Worm (Caenorhabditis elegans) whole organism, young adult: ENCODE results near the gene gcy-29.

Experiments used
- B0035.1 ChIP-seq: sonication (generic microtip); optimal IDR thresholded peaks from 2 replicates; lab custom pipeline; 2016; ENCODE audit warnings: missing genetic modification characterization, mild to moderate bottlenecking, missing compliant biosample characterization, missing genotype, missing genetic modification reagents
- C06A6.2 ChIP-seq: fragments of 200-800 bp; sonication (Bioruptor generic); conservative IDR thresholded peaks from 2 replicates; pipeline ENCODE4 v1.3.6; 2022; ENCODE audit warnings: missing genetic modification characterization, missing compliant biosample characterization
- D2030.7 ChIP-seq: fragments of 200-800 bp; sonication (Bioruptor generic); IDR thresholded peaks from 2 replicates; pipeline ENCODE4 v1.3.6; 2022; ENCODE audit warnings: missing genetic modification reagents, missing genetic modification characterization, missing compliant biosample characterization
- F23B12.7 ChIP-seq: sonication (generic microtip); optimal IDR thresholded peaks from 2 replicates; lab custom pipeline; 2017; ENCODE audit warnings: missing genetic modification characterization, mild to moderate bottlenecking, missing compliant biosample characterization, antibody characterized with exemption, moderate library complexity; ENCODE audit not compliant: insufficient read depth
- T26A5.8 ChIP-seq: sonication (generic microtip); optimal IDR thresholded peaks from 2 replicates; lab custom pipeline; 2016; ENCODE audit warnings: missing genetic modification characterization, missing compliant biosample characterization
- Y53F4B.3 ChIP-seq: fragments of 200-800 bp; sonication (Bioruptor generic); IDR thresholded peaks from 2 replicates; pipeline ENCODE4 v1.3.6; 2022; ENCODE audit warnings: missing genetic modification reagents, missing genetic modification characterization, missing compliant biosample characterization
- Y53G8AR.9 ChIP-seq: fragments of 200-800 bp; sonication (Bioruptor generic); conservative IDR thresholded peaks from 2 replicates; pipeline ENCODE4 v1.3.6; 2022; ENCODE audit warnings: missing genetic modification reagents, missing genetic modification characterization, missing compliant biosample characterization
- Y56A3A.18 ChIP-seq: fragments of 200-800 bp; sonication (Bioruptor generic); IDR thresholded peaks from 2 replicates; pipeline ENCODE4 v1.3.6; 2022; ENCODE audit warnings: missing genetic modification reagents, missing genetic modification characterization, missing compliant biosample characterization
- Y67H2A.10 ChIP-seq: fragments of 200-800 bp; sonication (Bioruptor generic); conservative IDR thresholded peaks from 2 replicates; pipeline ENCODE4 v1.3.6; 2022; ENCODE audit warnings: missing genetic modification reagents, missing genetic modification characterization, missing compliant biosample characterization
- aptf-2 ChIP-seq: fragments of 200-800 bp; sonication (Bioruptor generic); conservative IDR thresholded peaks from 2 replicates; pipeline ENCODE4 v1.3.6; 2022; ENCODE audit warnings: missing genetic modification reagents, missing genetic modification characterization, missing compliant biosample characterization
- atf-7 ChIP-seq: sonication (generic microtip); optimal IDR thresholded peaks from 2 replicates; lab custom pipeline; 2017; ENCODE audit warnings: mild to moderate bottlenecking, missing genetic modification characterization, missing compliant biosample characterization
- athp-1 ChIP-seq: sonication (generic microtip); optimal IDR thresholded peaks from 2 replicates; lab custom pipeline; 2017; ENCODE audit warnings: mild to moderate bottlenecking, missing genetic modification characterization, missing compliant biosample characterization
- attf-3 ChIP-seq: fragments of 200-800 bp; sonication (Bioruptor generic); conservative IDR thresholded peaks from 2 replicates; pipeline ENCODE4 v1.3.6; 2022; ENCODE audit warnings: missing genetic modification reagents, missing genetic modification characterization, missing compliant biosample characterization
- attf-6 ChIP-seq: fragments of 200-800 bp; sonication (Bioruptor generic); IDR thresholded peaks from 2 replicates; pipeline ENCODE4 v1.3.6; 2022; ENCODE audit warnings: missing genetic modification reagents, missing genetic modification characterization, missing compliant biosample characterization
- bed-2 ChIP-seq: fragments of 200-800 bp; sonication (Bioruptor generic); IDR thresholded peaks from 2 replicates; pipeline ENCODE4 v1.3.6; 2022; ENCODE audit warnings: missing genetic modification reagents, missing genetic modification characterization, missing compliant biosample characterization
- cebp-2 ChIP-seq: fragments of 200-800 bp; sonication (Bioruptor generic); IDR thresholded peaks from 2 replicates; pipeline ENCODE4 v1.3.6; 2022; ENCODE audit warnings: missing genetic modification characterization, missing compliant biosample characterization
- ceh-27 ChIP-seq: fragments of 200-800 bp; sonication (Bioruptor generic); optimal IDR thresholded peaks from 2 replicates; lab custom pipeline; 2018; ENCODE audit warnings: mild to moderate bottlenecking, missing genetic modification characterization, moderate library complexity, missing compliant biosample characterization
- ceh-79 ChIP-seq: sonication (generic microtip); optimal IDR thresholded peaks from 2 replicates; lab custom pipeline; 2017; ENCODE audit warnings: mild to moderate bottlenecking, missing genetic modification characterization, missing compliant biosample characterization
- dox-1 ChIP-seq: fragments of 200-800 bp; sonication (Bioruptor generic); IDR thresholded peaks from 2 replicates; pipeline ENCODE4 v1.3.6; 2022; ENCODE audit warnings: missing genetic modification reagents, missing genetic modification characterization, missing compliant biosample characterization
- dpl-1 ChIP-seq: fragments of 150-350 bp; optimal IDR thresholded peaks from 2 replicates; lab custom pipeline; 2014; ENCODE audit warnings: missing biosample characterization, missing genetic modification reagents, missing genetic modification characterization
- egl-44 ChIP-seq: fragments of 200-800 bp; sonication (Bioruptor generic); IDR thresholded peaks from 2 replicates; pipeline ENCODE4 v1.3.6; 2022; ENCODE audit warnings: missing genetic modification reagents, missing genetic modification characterization, missing compliant biosample characterization
- egrh-3 ChIP-seq: fragments of 200-800 bp; sonication (Bioruptor generic); IDR thresholded peaks from 2 replicates; pipeline ENCODE4 v1.3.6; 2022; ENCODE audit warnings: missing genetic modification reagents, missing genetic modification characterization, missing compliant biosample characterization
- ets-4 ChIP-seq: fragments of 200-800 bp; sonication (Bioruptor generic); optimal IDR thresholded peaks from 2 replicates; lab custom pipeline; 2018; ENCODE audit warnings: mild to moderate bottlenecking, missing genetic modification characterization, missing compliant biosample characterization
- gei-17 ChIP-seq: fragments of 200-800 bp; sonication (Bioruptor generic); optimal IDR thresholded peaks from 2 replicates; lab custom pipeline; 2018; ENCODE audit warnings: mild to moderate bottlenecking, missing genetic modification characterization, missing compliant biosample characterization
- hmg-1.2 ChIP-seq: fragments of 200-800 bp; sonication (Bioruptor generic); IDR thresholded peaks from 2 replicates; pipeline ENCODE4 v1.3.6; 2022; ENCODE audit warnings: missing genetic modification reagents, missing genetic modification characterization, missing compliant biosample characterization
- hrde-1 ChIP-seq: sonication (generic microtip); optimal IDR thresholded peaks from 2 replicates; lab custom pipeline; 2016; ENCODE audit warnings: missing genetic modification characterization, mild to moderate bottlenecking, missing compliant biosample characterization, moderate library complexity, missing genotype, missing genetic modification reagents, borderline replicate concordance
- lag-1 ChIP-seq: fragments of 200-800 bp; sonication (Bioruptor generic); IDR thresholded peaks from 2 replicates; pipeline ENCODE4 v1.3.6; 2022; ENCODE audit warnings: missing genetic modification reagents, missing genetic modification characterization, missing compliant biosample characterization
- let-607 ChIP-seq, 2 experiments: fragments of 200-800 bp in 1 of 2; sonication (Bioruptor generic) in 1 of 2; sonication (generic microtip) in 1 of 2; optimal IDR thresholded peaks; 2 replicates each; lab custom pipeline; 2016 to 2018; ENCODE audit warnings: mild to moderate bottlenecking in 2 of 2, missing compliant biosample characterization in 2 of 2, missing genetic modification characterization in 2 of 2, moderate library complexity in 2 of 2, missing genotype in 1 of 2
- lin-35 ChIP-seq, 3 experiments: fragments of 150-350 bp in 2 of 3; sonication (generic microtip) in 1 of 3; optimal IDR thresholded peaks; 2 replicates each; lab custom pipeline; 2014 to 2018; ENCODE audit warnings: missing biosample characterization in 3 of 3, missing genetic modification characterization in 3 of 3, missing genetic modification reagents in 3 of 3
- lin-40 ChIP-seq: sonication (generic microtip); optimal IDR thresholded peaks from 2 replicates; lab custom pipeline; 2016; ENCODE audit warnings: missing genetic modification characterization, mild to moderate bottlenecking, missing compliant biosample characterization, missing genotype, missing genetic modification reagents
- lir-1 ChIP-seq: fragments of 200-800 bp; sonication (Bioruptor generic); conservative IDR thresholded peaks from 2 replicates; pipeline ENCODE4 v1.3.6; 2022; ENCODE audit warnings: missing genetic modification reagents, missing genetic modification characterization, missing compliant biosample characterization
- lsl-1 ChIP-seq: fragments of 200-800 bp; sonication (Bioruptor generic); optimal IDR thresholded peaks from 2 replicates; lab custom pipeline; 2018; ENCODE audit warnings: mild to moderate bottlenecking, missing genetic modification characterization, moderate library complexity, missing compliant biosample characterization
- madf-10 ChIP-seq: sonication (generic microtip); optimal IDR thresholded peaks from 2 replicates; lab custom pipeline; 2016; ENCODE audit warnings: mild to moderate bottlenecking, missing genetic modification characterization, missing compliant biosample characterization
- madf-8 ChIP-seq: fragments of 200-800 bp; sonication (Bioruptor generic); conservative IDR thresholded peaks from 2 replicates; pipeline ENCODE4 v1.3.6; 2022; ENCODE audit warnings: missing genetic modification reagents, missing genetic modification characterization, missing compliant biosample characterization
- nfyb-1 ChIP-seq: fragments of 200-800 bp; sonication (Bioruptor generic); IDR thresholded peaks from 2 replicates; pipeline ENCODE4 v1.3.6; 2022; ENCODE audit warnings: missing genetic modification reagents, missing genetic modification characterization, missing compliant biosample characterization
- nhr-120 ChIP-seq: fragments of 200-800 bp; sonication (Bioruptor generic); IDR thresholded peaks from 2 replicates; pipeline ENCODE4 v1.3.6; 2022; ENCODE audit warnings: missing genetic modification characterization, missing compliant biosample characterization
- nhr-27 ChIP-seq: fragments of 200-800 bp; sonication (Bioruptor generic); optimal IDR thresholded peaks from 2 replicates; lab custom pipeline; 2018; ENCODE audit warnings: mild to moderate bottlenecking, missing genetic modification characterization, moderate library complexity, missing compliant biosample characterization
- nhr-90 ChIP-seq: sonication (generic microtip); optimal IDR thresholded peaks from 2 replicates; lab custom pipeline; 2016; ENCODE audit warnings: missing genotype, mild to moderate bottlenecking, missing genetic modification characterization, missing compliant biosample characterization
- pbrm-1 ChIP-seq: fragments of 200-800 bp; sonication (Bioruptor generic); IDR thresholded peaks from 2 replicates; pipeline ENCODE4 v1.3.6; 2022; ENCODE audit warnings: missing genetic modification reagents, missing genetic modification characterization, missing compliant biosample characterization
- rec-8 ChIP-seq, 2 experiments: sonication (generic microtip); optimal IDR thresholded peaks; 2 replicates each; lab custom pipeline; 2016; ENCODE audit warnings: mild to moderate bottlenecking in 2 of 2, missing genetic modification characterization in 2 of 2, missing genetic modification reagents in 2 of 2, missing genotype in 2 of 2, missing biosample characterization in 1 of 2, missing compliant biosample characterization in 1 of 2, moderate library complexity in 1 of 2
- snpc-3.4 ChIP-seq: sonication (generic microtip); optimal IDR thresholded peaks from 2 replicates; lab custom pipeline; 2017; ENCODE audit warnings: missing genetic modification characterization, mild to moderate bottlenecking, missing compliant biosample characterization, antibody characterized with exemption, moderate library complexity, missing genotype, missing genetic modification reagents
- sptf-2 ChIP-seq: fragments of 200-800 bp; sonication (Bioruptor generic); optimal IDR thresholded peaks from 2 replicates; lab custom pipeline; 2018; ENCODE audit warnings: mild to moderate bottlenecking, missing genetic modification characterization, missing compliant biosample characterization
- xnd-1 ChIP-seq: sonication (generic microtip); optimal IDR thresholded peaks from 2 replicates; lab custom pipeline; 2016; ENCODE audit warnings: missing genotype, missing genetic modification reagents, missing genetic modification characterization, missing compliant biosample characterization
- ztf-25 ChIP-seq: fragments of 200-800 bp; sonication (Bioruptor generic); IDR thresholded peaks from 2 replicates; pipeline ENCODE4 v1.3.6; 2022; ENCODE audit warnings: missing genetic modification reagents, missing genetic modification characterization, missing compliant biosample characterization
- ztf-28 ChIP-seq: fragments of 200-800 bp; sonication (Bioruptor generic); IDR thresholded peaks from 2 replicates; pipeline ENCODE4 v1.3.6; 2022; ENCODE audit warnings: missing genetic modification reagents, missing genetic modification characterization, missing compliant biosample characterization
- ztf-3 ChIP-seq: fragments of 200-800 bp; sonication (Bioruptor generic); optimal IDR thresholded peaks from 2 replicates; lab custom pipeline; 2018; ENCODE audit warnings: mild to moderate bottlenecking, missing genetic modification characterization, missing compliant biosample characterization
- ztf-6 ChIP-seq: fragments of 200-800 bp; sonication (Bioruptor generic); IDR thresholded peaks from 2 replicates; pipeline ENCODE4 v1.3.6; 2022; ENCODE audit warnings: missing genetic modification reagents, missing genetic modification characterization, missing compliant biosample characterization

The gcy-29 gene

ce11 chrII:14561549-14562115 is 13.0 kb upstream of the gcy-29 start, which contains the start of gene mog-4 (continued):
- TF ChIP-seq C06A6.2 (GFP tag; lab: Robert Waterston, UW) (peak; percentile 98), gei-17 (peak; percentile 66), ceh-27 (GFP tag; lab: Kevin White, UChicago) (peak; percentile 97), Y53F4B.3 (GFP tag; lab: Robert Waterston, UW) (peak; percentile 93), Y67H2A.10 (GFP tag; lab: Robert Waterston, UW) (peak; percentile 99), nfyb-1 (GFP tag; lab: Robert Waterston, UW) (peak; percentile 99), hrde-1 (tag; lab: Kevin White, UChicago) (peak; percentile 85), Y56A3A.18 (GFP tag; lab: Robert Waterston, UW) (peak; percentile 99), xnd-1 (peak; percentile 86), lin-35 (GFP tag; optimal IDR thresholded peaks at IDR 0.05; lab: Kevin White, UChicago) (peak in 2 of 3 experiments; percentile 26 to 84), bed-2 (GFP tag; lab: Robert Waterston, UW) (peak; percentile 100), atf-7 (tag; lab: Kevin White, UChicago) (peak; percentile 84), sptf-2 (GFP tag; lab: Kevin White, UChicago) (peak; percentile 9), rec-8 (tag; optimal IDR thresholded peaks at IDR 0.05; lab: Kevin White, UChicago) (peak; percentile 62 to 86), lag-1 (peak; percentile 99), madf-10 (tag; lab: Kevin White, UChicago) (peak; percentile 93), Y53G8AR.9 (GFP tag; lab: Robert Waterston, UW) (peak; percentile 99), lir-1 (GFP tag; lab: Robert Waterston, UW) (peak; percentile 99), egrh-3 (GFP tag; lab: Robert Waterston, UW) (peak; percentile 90), hmg-1.2 (GFP tag; lab: Robert Waterston, UW) (peak; percentile 100), nhr-90 (tag; lab: Kevin White, UChicago) (peak; percentile 64), egl-44 (peak; percentile 97), nhr-27 (tag; lab: Kevin White, UChicago) (peak; percentile 58), aptf-2 (GFP tag; lab: Robert Waterston, UW) (peak; percentile 99), B0035.1 (tag; lab: Kevin White, UChicago) (peak; percentile 81), lin-40 (tag; lab: Kevin White, UChicago) (peak; percentile 98), lsl-1 (GFP tag; lab: Kevin White, UChicago) (peak; percentile 98), F23B12.7 (tag; lab: Kevin White, UChicago) (peak; percentile 25), athp-1 (tag; lab: Kevin White, UChicago) (peak; percentile 97), attf-6 (GFP tag; lab: Robert Waterston, UW) (peak; percentile 92), dpl-1 (GFP tag; lab: Kevin White, UChicago) (peak; percentile 46), cebp-2 (GFP tag; lab: Robert Waterston, UW) (peak; percentile 97), ceh-79 (tag; lab: Kevin White, UChicago) (peak; percentile 61), let-607 (tag; optimal IDR thresholded peaks at IDR 0.05; lab: Kevin White, UChicago) (peak; percentile 97 to 98), dox-1 (GFP tag; lab: Robert Waterston, UW) (peak; percentile 100), ztf-28 (GFP tag; lab: Robert Waterston, UW) (peak; percentile 100), ets-4 (peak; percentile 10), ztf-25 (peak; percentile 100), snpc-3.4 (tag; lab: Kevin White, UChicago) (peak; percentile 18), D2030.7 (GFP tag; lab: Robert Waterston, UW) (peak; percentile 100), ztf-6 (peak; percentile 100), ztf-3 (GFP tag; lab: Kevin White, UChicago) (peak; percentile 81), nhr-120 (peak; percentile 98), madf-8 (GFP tag; lab: Robert Waterston, UW) (peak; percentile 99), attf-3 (GFP tag; lab: Robert Waterston, UW) (peak; percentile 93), T26A5.8 (tag; lab: Kevin White, UChicago) (peak; percentile 7), pbrm-1 (GFP tag; lab: Robert Waterston, UW) (peak; percentile 99)
